Fruit fly (Drosophila melanogaster) whole organism, prepupa: ENCODE data around the gene CG12009.
A peak's percentile ranks its signal among the peaks of the same experiment; 100 is the strongest.

Experiments used
- Blimp-1 ChIP-seq: fragments of 200-800 bp; sonication (Bioruptor generic); optimal IDR thresholded peaks from 3 replicates; lab custom pipeline; 2017; ENCODE audit warnings: missing biosample characterization, missing genetic modification characterization, mild to moderate bottlenecking, moderate library complexity, missing genetic modification reagents
- CG10631 ChIP-seq: fragments of 200-800 bp; sonication (Bioruptor generic); optimal IDR thresholded peaks from 2 replicates; lab custom pipeline; 2016; ENCODE audit warnings: missing biosample characterization, missing genetic modification characterization
- CG11294 ChIP-seq: fragments of 200-800 bp; sonication (Bioruptor generic); IDR thresholded peaks from 2 replicates; pipeline ENCODE4 v1.3.6; 2022; ENCODE audit warnings: missing biosample characterization, missing genetic modification characterization
- CG15336 ChIP-seq: fragments of 200-800 bp; sonication (Bioruptor generic); IDR thresholded peaks from 2 replicates; pipeline ENCODE4 v1.3.6; 2022; ENCODE audit warnings: missing biosample characterization, missing genetic modification characterization
- CG1621 ChIP-seq: fragments of 200-800 bp; sonication (Bioruptor generic); optimal IDR thresholded peaks from 3 replicates; lab custom pipeline; 2018; ENCODE audit warnings: missing biosample characterization, mild to moderate bottlenecking, missing genetic modification characterization
- CG16779 ChIP-seq: fragments of 200-800 bp; sonication (Bioruptor generic); optimal IDR thresholded peaks from 3 replicates; lab custom pipeline; 2017; ENCODE audit warnings: missing biosample characterization, mild to moderate bottlenecking, missing genetic modification characterization
- CG3032 ChIP-seq: fragments of 200-800 bp; optimal IDR thresholded peaks from 2 replicates; lab custom pipeline; 2019; ENCODE audit warnings: missing biosample characterization, mild to moderate bottlenecking, missing genetic modification characterization, moderate library complexity
- CG31627 ChIP-seq: fragments of 200-800 bp; sonication (Bioruptor generic); optimal IDR thresholded peaks from 3 replicates; lab custom pipeline; 2016; ENCODE audit warnings: missing biosample characterization, missing genetic modification characterization
- CG32006 ChIP-seq: fragments of 200-800 bp; sonication (Bioruptor generic); optimal IDR thresholded peaks from 3 replicates; lab custom pipeline; 2017; ENCODE audit warnings: missing biosample characterization, mild to moderate bottlenecking, missing genetic modification characterization
- CG3919 ChIP-seq: fragments of 200-800 bp; sonication (Bioruptor generic); optimal IDR thresholded peaks from 3 replicates; lab custom pipeline; 2016; ENCODE audit warnings: missing biosample characterization, missing genetic modification characterization
- CG4318 ChIP-seq: fragments of 200-800 bp; sonication (Bioruptor generic); optimal IDR thresholded peaks from 3 replicates; lab custom pipeline; 2017; ENCODE audit warnings: missing biosample characterization, mild to moderate bottlenecking, missing genetic modification characterization
- CG6163 ChIP-seq: fragments of 200-800 bp; sonication (Bioruptor generic); IDR thresholded peaks from 3 replicates; pipeline ENCODE4 v1.3.6; 2022; ENCODE audit warnings: missing biosample characterization, missing genetic modification characterization
- CG6276 ChIP-seq: fragments of 200-800 bp; sonication (Bioruptor generic); optimal IDR thresholded peaks from 2 replicates; lab custom pipeline; 2017; ENCODE audit warnings: missing biosample characterization, mild to moderate bottlenecking, missing genetic modification characterization
- CG6792 ChIP-seq: fragments of 200-800 bp; sonication (Bioruptor generic); optimal IDR thresholded peaks from 3 replicates; lab custom pipeline; 2016; ENCODE audit warnings: missing biosample characterization, missing genetic modification characterization
- CG6808 ChIP-seq: fragments of 200-800 bp; sonication (Bioruptor generic); optimal IDR thresholded peaks from 3 replicates; lab custom pipeline; 2017; ENCODE audit warnings: missing biosample characterization, missing genetic modification characterization, mild to moderate bottlenecking, moderate library complexity, missing genetic modification reagents
- CG6854 ChIP-seq: fragments of 200-800 bp; sonication (Bioruptor generic); optimal IDR thresholded peaks from 2 replicates; lab custom pipeline; 2017; ENCODE audit warnings: missing biosample characterization, mild to moderate bottlenecking, missing genetic modification characterization
- CG8119 ChIP-seq: fragments of 200-800 bp; sonication (Bioruptor generic); IDR thresholded peaks from 3 replicates; pipeline ENCODE4 v1.3.6; 2022; ENCODE audit warnings: missing biosample characterization, missing genetic modification characterization
- CG8632 ChIP-seq: fragments of 200-800 bp; sonication (Bioruptor generic); optimal IDR thresholded peaks from 3 replicates; lab custom pipeline; 2016; ENCODE audit warnings: missing biosample characterization, missing genetic modification characterization
- CG9139 ChIP-seq: fragments of 200-800 bp; sonication (Bioruptor generic); optimal IDR thresholded peaks from 3 replicates; lab custom pipeline; 2017; ENCODE audit warnings: missing biosample characterization, mild to moderate bottlenecking, missing genetic modification characterization
- Eip75B ChIP-seq: fragments of 200-800 bp; sonication (Bioruptor generic); optimal IDR thresholded peaks from 3 replicates; lab custom pipeline; 2016; ENCODE audit warnings: missing biosample characterization, missing genetic modification characterization
- Eip78C ChIP-seq: fragments of 200-800 bp; sonication (Bioruptor generic); peaks from one replicate; lab custom pipeline; 2016; ENCODE audit warnings: missing biosample characterization, missing genetic modification characterization
- Ets96B ChIP-seq: fragments of 200-800 bp; optimal IDR thresholded peaks from 2 replicates; lab custom pipeline; 2019; ENCODE audit warnings: missing biosample characterization, mild to moderate bottlenecking, missing genetic modification characterization, moderate library complexity
- Gug ChIP-seq: fragments of 200-800 bp; sonication (Bioruptor generic); IDR thresholded peaks from 2 replicates; pipeline ENCODE4 v1.3.6; 2022; ENCODE audit warnings: missing biosample characterization, missing genetic modification characterization
- Hr38 ChIP-seq: sonication (Bioruptor generic); optimal IDR thresholded peaks from 2 replicates; lab custom pipeline; 2016; ENCODE audit warnings: missing biosample characterization, missing genetic modification characterization
- Hr4 ChIP-seq: fragments of 200-800 bp; sonication (Bioruptor generic); optimal IDR thresholded peaks from 3 replicates; lab custom pipeline; 2016; ENCODE audit warnings: missing biosample characterization, missing genetic modification characterization
- Met ChIP-seq: fragments of 200-800 bp; sonication (Bioruptor generic); optimal IDR thresholded peaks from 3 replicates; lab custom pipeline; 2016; ENCODE audit warnings: missing biosample characterization, missing genetic modification characterization
- OdsH ChIP-seq: fragments of 200-800 bp; sonication (Bioruptor generic); optimal IDR thresholded peaks from 3 replicates; lab custom pipeline; 2016; ENCODE audit warnings: missing biosample characterization, missing genetic modification characterization
- Sox102F ChIP-seq: fragments of 200-800 bp; sonication (Bioruptor generic); optimal IDR thresholded peaks from 2 replicates; lab custom pipeline; 2016; ENCODE audit warnings: missing biosample characterization, mild to moderate bottlenecking, missing genetic modification characterization
- Sox14 ChIP-seq: fragments of 200-800 bp; sonication (Bioruptor generic); optimal IDR thresholded peaks from 3 replicates; lab custom pipeline; 2016; ENCODE audit warnings: missing biosample characterization, missing genetic modification characterization
- achi ChIP-seq: fragments of 200-800 bp; sonication (Bioruptor generic); optimal IDR thresholded peaks from 3 replicates; lab custom pipeline; 2016; ENCODE audit warnings: missing biosample characterization, missing genetic modification characterization
- acj6 ChIP-seq: fragments of 200-800 bp; sonication (Bioruptor generic); optimal IDR thresholded peaks from 3 replicates; lab custom pipeline; 2016; ENCODE audit warnings: missing biosample characterization, missing genetic modification characterization
- cyc ChIP-seq: fragments of 200-800 bp; sonication (Bioruptor generic); optimal IDR thresholded peaks from 3 replicates; lab custom pipeline; 2016; ENCODE audit warnings: missing biosample characterization, missing genetic modification characterization
- dsx ChIP-seq: fragments of 200-800 bp; optimal IDR thresholded peaks from 3 replicates; lab custom pipeline; 2019; ENCODE audit warnings: missing biosample characterization, mild to moderate bottlenecking, missing genetic modification characterization, moderate library complexity; ENCODE audit not compliant: poor library complexity, severe bottlenecking
- eg ChIP-seq: fragments of 200-800 bp; sonication (Bioruptor generic); IDR thresholded peaks from 3 replicates; pipeline ENCODE4 v1.3.6; 2022; ENCODE audit warnings: missing biosample characterization, missing genetic modification characterization
- esn ChIP-seq: fragments of 200-800 bp; sonication (Bioruptor generic); optimal IDR thresholded peaks from 2 replicates; lab custom pipeline; 2016; ENCODE audit warnings: missing biosample characterization, mild to moderate bottlenecking, missing genetic modification characterization, moderate library complexity
- fd85E ChIP-seq: fragments of 200-800 bp; sonication (Bioruptor generic); optimal IDR thresholded peaks from 3 replicates; lab custom pipeline; 2016; ENCODE audit warnings: missing biosample characterization, missing genetic modification characterization
- fkh ChIP-seq: fragments of 200-800 bp; sonication (Bioruptor generic); optimal IDR thresholded peaks from 3 replicates; lab custom pipeline; 2017; ENCODE audit warnings: missing biosample characterization, mild to moderate bottlenecking, missing genetic modification characterization, moderate library complexity
- lz ChIP-seq: fragments of 200-800 bp; sonication (Bioruptor generic); optimal IDR thresholded peaks from 3 replicates; lab custom pipeline; 2016; ENCODE audit warnings: missing biosample characterization, missing genetic modification characterization
- net ChIP-seq: fragments of 200-800 bp; sonication (Bioruptor generic); optimal IDR thresholded peaks from 3 replicates; lab custom pipeline; 2016; ENCODE audit warnings: missing biosample characterization, missing genetic modification characterization
- salr ChIP-seq, 2 experiments: fragments of 200-800 bp; sonication (Bioruptor generic); optimal IDR thresholded peaks; 3 replicates each; lab custom pipeline; 2016 to 2018; ENCODE audit warnings: missing biosample characterization in 2 of 2, missing genetic modification characterization in 2 of 2, mild to moderate bottlenecking in 1 of 2
- ss ChIP-seq, 2 experiments: fragments of 200-800 bp; sonication (Bioruptor generic); optimal IDR thresholded peaks; 2 replicates in 1 of 2; 3 replicates in 1 of 2; lab custom pipeline; 2017 to 2018; ENCODE audit warnings: mild to moderate bottlenecking in 2 of 2, missing biosample characterization in 2 of 2, missing genetic modification characterization in 2 of 2, moderate library complexity in 1 of 2
- svp ChIP-seq: fragments of 200-800 bp; sonication (Bioruptor generic); peaks from one replicate; lab custom pipeline; 2016; ENCODE audit warnings: missing biosample characterization, missing genetic modification characterization

CG12009 gene

DNA sequence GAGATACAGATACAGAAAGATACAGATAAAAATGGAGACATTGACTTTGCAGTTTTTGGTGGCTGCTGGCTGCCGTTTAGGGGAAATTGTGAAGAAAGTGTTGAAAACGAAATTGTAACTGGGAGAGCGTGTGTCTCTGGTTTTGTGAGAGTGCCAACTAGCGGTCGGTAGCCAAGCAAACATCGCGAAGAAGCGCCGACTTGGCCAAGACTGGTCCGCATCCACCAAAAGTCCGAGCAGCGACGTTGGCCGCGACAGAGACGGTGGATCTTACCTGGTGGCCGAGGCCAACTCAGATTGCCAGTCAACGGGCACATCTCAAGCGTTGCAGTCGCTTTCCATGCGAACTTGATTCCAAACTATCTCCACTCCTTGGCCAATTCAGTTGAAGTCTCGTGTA, 20.5 kb upstream of the CG12009 start, which contains the start of gene CG14960:
CG14960 (plus strand) TSS at position 301 of the 400 bp plus-strand sequence.
- TF ChIP-seq Eip78C = peak; percentile 54
- TF ChIP-seq CG11294 (GFP tag; lab: Robert Waterston, UW) = no peak
- TF ChIP-seq CG6163 = peak; percentile 30; the same call in 1 of the 3 replicates
- TF ChIP-seq ss (GFP tag; optimal IDR thresholded peaks at IDR 0.05; lab: Kevin White, UChicago) = no peak

DNA sequence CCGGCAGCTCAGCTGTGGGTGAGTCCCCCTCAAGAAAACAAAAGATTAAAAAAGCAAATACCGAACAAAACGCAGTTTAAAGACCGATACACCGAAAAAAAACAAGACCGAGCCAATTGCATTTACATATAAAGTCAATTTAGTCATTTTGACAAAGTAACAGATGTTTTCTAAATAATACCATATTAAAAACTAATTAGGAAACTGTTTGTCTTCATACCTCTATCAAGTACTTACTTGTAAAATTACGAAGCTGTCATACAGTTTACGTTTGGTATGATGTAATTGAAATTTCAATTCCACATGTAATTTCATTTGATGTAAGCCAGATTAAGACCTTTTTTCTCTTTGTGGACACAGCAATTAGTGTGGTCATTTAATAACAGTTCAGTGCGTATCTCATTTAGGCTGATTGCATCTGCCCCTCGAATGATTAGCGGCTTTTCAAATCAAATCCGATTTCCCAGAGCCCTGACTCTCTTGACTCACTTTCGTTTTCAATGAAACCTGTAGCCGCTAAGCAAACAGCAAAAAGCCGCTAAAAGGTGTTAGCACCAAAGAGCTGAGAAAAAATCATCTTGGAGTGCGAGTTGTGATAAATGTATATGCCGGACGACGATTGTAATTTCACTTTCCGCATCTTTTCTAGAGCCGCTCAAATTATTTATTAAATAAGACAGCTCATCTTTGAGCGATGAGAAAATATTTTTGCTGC, 16.6 kb upstream of the CG12009 start:
- TF ChIP-seq Hr4 (GFP tag; lab: Kevin White, UChicago) (peak; percentile 40), Eip78C (peak; percentile 76), dsx (no peak), CG3919 (GFP tag; lab: Kevin White, UChicago) (peak; percentile 6), Sox14 (GFP tag; lab: Kevin White, UChicago) (no peak), achi (peak; percentile 17), cyc (GFP tag; lab: Kevin White, UChicago) (no peak), CG15336 (0 out of 2 replicates have a peak, but pooled peaks have one; percentile 16), CG32006 (GFP tag; lab: Kevin White, UChicago) (peak; percentile 54), Blimp-1 (GFP tag; lab: Kevin White, UChicago) (peak; percentile 59), eg (no peak), salr (GFP tag; optimal IDR thresholded peaks at IDR 0.05; lab: Kevin White, UChicago) (no peak)

DNA sequence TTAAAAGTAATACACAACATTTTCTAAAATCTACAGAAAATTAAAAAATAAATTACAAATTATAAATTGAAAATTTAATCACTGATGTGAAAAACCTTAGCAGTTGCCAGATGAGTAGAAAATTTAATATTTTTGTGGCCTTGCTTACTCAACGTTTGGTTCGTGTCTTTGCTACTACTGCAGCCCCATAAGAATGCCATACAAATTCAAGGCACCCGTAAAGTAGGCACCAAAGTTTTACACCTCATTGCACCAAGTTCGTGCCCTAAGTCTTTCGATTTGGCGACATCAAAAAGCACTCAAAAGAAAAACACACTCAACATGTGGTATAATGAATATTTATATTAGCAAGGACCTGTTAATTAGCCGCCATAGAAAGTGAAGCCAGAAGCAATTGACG, 14.3 kb upstream of the CG12009 start:
- TF ChIP-seq CG9139 (GFP tag; lab: Kevin White, UChicago) (no peak), Eip78C (peak; percentile 9)

- no peak for TF ChIP-seq CG6792
- peak; percentile 59 for TF ChIP-seq Eip78C
- peak; percentile 10 for TF ChIP-seq Sox102F (GFP tag; lab: Kevin White, UChicago)
These were observed 11.3 kb upstream of the CG12009 start, which contains the start of gene CG12017 for dm6 chr3L:3279930-3280329. Gene CG12017 (plus strand): TSS chr3L:3280239.

DNA sequence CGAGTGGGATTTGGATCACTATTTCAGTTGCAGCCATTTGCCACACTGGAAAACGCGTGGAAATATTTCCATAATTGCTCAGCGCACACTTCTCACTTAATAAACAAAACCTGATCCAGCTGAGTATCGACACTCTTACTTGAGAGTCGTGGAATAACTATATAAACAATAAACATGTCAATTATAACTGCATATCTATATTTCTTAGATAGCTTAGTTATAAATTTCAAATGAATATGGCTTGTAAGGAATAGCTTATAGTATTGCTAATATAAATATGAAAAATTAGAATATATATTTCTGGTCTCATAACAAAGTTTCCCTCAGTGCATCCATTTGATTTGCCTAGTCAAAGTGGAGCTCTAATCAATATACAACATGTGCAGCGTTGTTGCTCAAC, 8.0 kb upstream of the CG12009 start:
- no peak for TF ChIP-seq CG16779
- peak; percentile 69 for TF ChIP-seq CG8119 (GFP tag; lab: Robert Waterston, UW)
- TF ChIP-seq CG8632 (GFP tag; lab: Kevin White, UChicago) = no peak
- no peak for TF ChIP-seq acj6
- TF ChIP-seq CG1621 = no peak
- no peak for TF ChIP-seq svp (GFP tag; lab: Kevin White, UChicago)
- TF ChIP-seq CG6854 = no peak
- TF ChIP-seq Met (GFP tag; lab: Kevin White, UChicago) = no peak
- no peak for TF ChIP-seq Gug (GFP tag; lab: Robert Waterston, UW)
- TF ChIP-seq OdsH (GFP tag; lab: Kevin White, UChicago) = peak; percentile 23
- no peak for TF ChIP-seq Eip75B
- no peak for TF ChIP-seq CG6276
- no peak for TF ChIP-seq lz
- no peak for TF ChIP-seq CG31627 (GFP tag; lab: Kevin White, UChicago)
- TF ChIP-seq fd85E = no peak
- no peak for TF ChIP-seq esn
- no peak for TF ChIP-seq CG6163
- TF ChIP-seq CG3032 (tag; lab: Kevin White, UChicago) = no peak
- TF ChIP-seq eg = peak; percentile 41; the same call in 1 of the 3 replicates
- no peak for TF ChIP-seq fkh
- TF ChIP-seq CG10631 (GFP tag; lab: Kevin White, UChicago) = no peak
- no peak for TF ChIP-seq Ets96B
- no peak for TF ChIP-seq CG3919 (GFP tag; lab: Kevin White, UChicago)
- TF ChIP-seq Sox14 (GFP tag; lab: Kevin White, UChicago) = no peak
- no peak for TF ChIP-seq CG11294 (GFP tag; lab: Robert Waterston, UW)
- no peak for TF ChIP-seq net (GFP tag; lab: Kevin White, UChicago)
- no peak for TF ChIP-seq cyc (GFP tag; lab: Kevin White, UChicago)
- peak in 1 of 2 experiments; percentile 16 for TF ChIP-seq salr (GFP tag; optimal IDR thresholded peaks at IDR 0.05; lab: Kevin White, UChicago)
- peak; percentile 40 for TF ChIP-seq CG4318
- TF ChIP-seq CG9139 (GFP tag; lab: Kevin White, UChicago) = no peak
- no peak for TF ChIP-seq Hr38 (GFP tag; lab: Kevin White, UChicago)
- no peak for TF ChIP-seq CG6808 (GFP tag; lab: Kevin White, UChicago)
